Worm (Caenorhabditis elegans) whole organism, L2 larva: ENCODE data around the gene irld-34.

Experiments used
- C34F6.9 ChIP-seq: fragments of 150-350 bp; optimal IDR thresholded peaks from 2 replicates; lab custom pipeline; 2014; ENCODE audit warnings: missing biosample characterization, missing genetic modification characterization
- F13H6.1 ChIP-seq: sonication (generic microtip); optimal IDR thresholded peaks from 2 replicates; lab custom pipeline; 2016; ENCODE audit warnings: missing genetic modification characterization, missing compliant biosample characterization
- R02D3.7 ChIP-seq: fragments of 150-350 bp; optimal IDR thresholded peaks from 2 replicates; lab custom pipeline; 2014; ENCODE audit warnings: missing biosample characterization, missing genetic modification characterization
- ZK546.5 ChIP-seq: sonication (generic microtip); optimal IDR thresholded peaks from 2 replicates; lab custom pipeline; 2017; ENCODE audit warnings: missing biosample characterization, missing genetic modification characterization
- aly-2 ChIP-seq: fragments of 150-350 bp; optimal IDR thresholded peaks from 2 replicates; lab custom pipeline; 2014; ENCODE audit warnings: missing biosample characterization, missing genetic modification characterization
- ceh-16 ChIP-seq: fragments of 150-350 bp; optimal IDR thresholded peaks from 2 replicates; lab custom pipeline; 2014; ENCODE audit warnings: missing biosample characterization, missing genetic modification characterization
- ceh-82 ChIP-seq: fragments of 150-350 bp; optimal IDR thresholded peaks from 2 replicates; lab custom pipeline; 2014; ENCODE audit warnings: missing biosample characterization, missing genetic modification characterization
- elt-1 ChIP-seq: fragments of 150-350 bp; optimal IDR thresholded peaks from 2 replicates; lab custom pipeline; 2014; ENCODE audit warnings: missing biosample characterization, missing genetic modification characterization
- elt-3 ChIP-seq: sonication (generic microtip); optimal IDR thresholded peaks from 2 replicates; lab custom pipeline; 2017; ENCODE audit warnings: missing biosample characterization, missing genetic modification characterization
- fos-1 ChIP-seq: fragments of 150-350 bp; optimal IDR thresholded peaks from 2 replicates; lab custom pipeline; 2014; ENCODE audit warnings: missing biosample characterization, missing genetic modification characterization
- gmeb-1 ChIP-seq: fragments of 150-350 bp; optimal IDR thresholded peaks from 2 replicates; lab custom pipeline; 2014; ENCODE audit warnings: missing biosample characterization, missing genetic modification characterization
- lin-11 ChIP-seq: fragments of 150-350 bp; sonication (generic microtip); optimal IDR thresholded peaks from 2 replicates; lab custom pipeline; 2014; ENCODE audit warnings: missing biosample characterization, missing genetic modification characterization, inconsistent platforms, mixed read lengths
- lin-13 ChIP-seq: fragments of 150-350 bp; optimal IDR thresholded peaks from 2 replicates; lab custom pipeline; 2014; ENCODE audit warnings: missing biosample characterization, missing genetic modification reagents, missing genetic modification characterization
- lin-39 ChIP-seq: fragments of 150-350 bp; optimal IDR thresholded peaks from 2 replicates; lab custom pipeline; 2014; ENCODE audit warnings: missing biosample characterization, missing genetic modification reagents, missing genetic modification characterization
- lsy-2 ChIP-seq, 2 experiments: fragments of 150-350 bp in 1 of 2; sonication (generic microtip) in 1 of 2; optimal IDR thresholded peaks; 2 replicates each; lab custom pipeline; 2014 to 2017; ENCODE audit warnings: missing biosample characterization in 2 of 2, missing genetic modification characterization in 2 of 2
- mab-5 ChIP-seq: fragments of 150-350 bp; optimal IDR thresholded peaks from 2 replicates; lab custom pipeline; 2014; ENCODE audit warnings: missing biosample characterization, missing genetic modification characterization
- mbf-1 ChIP-seq: sonication (generic microtip); optimal IDR thresholded peaks from 2 replicates; lab custom pipeline; 2017; ENCODE audit warnings: missing biosample characterization, missing genetic modification characterization
- mdl-1 ChIP-seq, 2 experiments: fragments of 150-350 bp in 1 of 2; sonication (generic microtip) in 1 of 2; optimal IDR thresholded peaks; 2 replicates each; lab custom pipeline; 2017; ENCODE audit warnings: missing biosample characterization in 2 of 2, missing genetic modification characterization in 2 of 2
- nhr-10 ChIP-seq: sonication (generic microtip); optimal IDR thresholded peaks from 2 replicates; lab custom pipeline; 2017; ENCODE audit warnings: missing biosample characterization, missing genetic modification characterization
- nhr-23 ChIP-seq: fragments of 150-350 bp; optimal IDR thresholded peaks from 2 replicates; lab custom pipeline; 2014; ENCODE audit warnings: missing biosample characterization, missing genetic modification reagents, missing genetic modification characterization
- nhr-237 ChIP-seq: fragments of 150-350 bp; optimal IDR thresholded peaks from 2 replicates; lab custom pipeline; 2014; ENCODE audit warnings: missing biosample characterization, missing genetic modification characterization
- nhr-25 ChIP-seq: fragments of 150-350 bp; sonication (generic microtip); optimal IDR thresholded peaks from 3 replicates; lab custom pipeline; 2014; ENCODE audit warnings: missing biosample characterization, missing genetic modification characterization
- nhr-77 ChIP-seq: fragments of 150-350 bp; optimal IDR thresholded peaks from 2 replicates; lab custom pipeline; 2014; ENCODE audit warnings: missing biosample characterization, missing genetic modification characterization
- peb-1 ChIP-seq: fragments of 150-350 bp; optimal IDR thresholded peaks from 2 replicates; lab custom pipeline; 2014; ENCODE audit warnings: missing biosample characterization, missing genetic modification characterization
- sma-9 ChIP-seq, 2 experiments: fragments of 150-350 bp in 1 of 2; sonication (generic microtip) in 1 of 2; optimal IDR thresholded peaks; 2 replicates each; lab custom pipeline; 2014 to 2016; ENCODE audit warnings: missing genetic modification characterization in 2 of 2, mild to moderate bottlenecking in 1 of 2, missing biosample characterization in 1 of 2, missing compliant biosample characterization in 1 of 2, missing genetic modification reagents in 1 of 2, moderate library complexity in 1 of 2
- unc-39 ChIP-seq: fragments of 150-350 bp; optimal IDR thresholded peaks from 2 replicates; lab custom pipeline; 2014; ENCODE audit warnings: missing biosample characterization, missing genetic modification characterization
- unc-55 ChIP-seq: fragments of 150-350 bp; sonication (generic microtip); optimal IDR thresholded peaks from 3 replicates; lab custom pipeline; 2014; ENCODE audit warnings: missing biosample characterization, missing genetic modification reagents, missing genetic modification characterization
- unc-62 ChIP-seq: fragments of 150-350 bp; optimal IDR thresholded peaks from 2 replicates; lab custom pipeline; 2014; ENCODE audit warnings: missing biosample characterization, missing genetic modification reagents, missing genetic modification characterization
- zag-1 ChIP-seq: fragments of 150-350 bp; optimal IDR thresholded peaks from 2 replicates; lab custom pipeline; 2014; ENCODE audit warnings: missing biosample characterization, missing genetic modification characterization
- ztf-1 ChIP-seq: fragments of 200-800 bp; sonication (Bioruptor generic); conservative IDR thresholded peaks from 2 replicates; pipeline ENCODE4 v1.3.6; 2022; ENCODE audit warnings: missing genetic modification characterization, missing compliant biosample characterization
- ztf-11 ChIP-seq: sonication (generic microtip); optimal IDR thresholded peaks from 2 replicates; lab custom pipeline; 2017; ENCODE audit warnings: missing biosample characterization, missing genetic modification characterization
- ztf-4 ChIP-seq: fragments of 150-350 bp; optimal IDR thresholded peaks from 2 replicates; lab custom pipeline; 2014; ENCODE audit warnings: missing biosample characterization, missing genetic modification characterization

irld-34 gene

ce11 chrIII:9154766-9155165 is at the start of gene irld-34:
Gene irld-34 (plus strand): TSS chrIII:9155066.
- TF ChIP-seq peb-1 (tag; lab: Kevin White, UChicago) = no peak
- no peak for TF ChIP-seq nhr-77 (tag; lab: Kevin White, UChicago)
- TF ChIP-seq lin-13 (GFP tag; lab: Kevin White, UChicago) = no peak
- TF ChIP-seq mbf-1 (tag; lab: Kevin White, UChicago) = no peak
- TF ChIP-seq gmeb-1 (tag; lab: Kevin White, UChicago) = no peak
- TF ChIP-seq elt-1 = no peak
- TF ChIP-seq ztf-4 (tag; lab: Kevin White, UChicago) = no peak
- TF ChIP-seq ZK546.5 = no peak
- TF ChIP-seq lsy-2 (tag; optimal IDR thresholded peaks at IDR 0.05; lab: Kevin White, UChicago) = no peak
- TF ChIP-seq mab-5 (tag; lab: Kevin White, UChicago) = no peak
- no peak for TF ChIP-seq sma-9 (GFP tag; optimal IDR thresholded peaks at IDR 0.05; lab: Kevin White, UChicago)
- no peak for TF ChIP-seq sma-9 (tag; optimal IDR thresholded peaks at IDR 0.05; lab: Kevin White, UChicago)

DNA sequence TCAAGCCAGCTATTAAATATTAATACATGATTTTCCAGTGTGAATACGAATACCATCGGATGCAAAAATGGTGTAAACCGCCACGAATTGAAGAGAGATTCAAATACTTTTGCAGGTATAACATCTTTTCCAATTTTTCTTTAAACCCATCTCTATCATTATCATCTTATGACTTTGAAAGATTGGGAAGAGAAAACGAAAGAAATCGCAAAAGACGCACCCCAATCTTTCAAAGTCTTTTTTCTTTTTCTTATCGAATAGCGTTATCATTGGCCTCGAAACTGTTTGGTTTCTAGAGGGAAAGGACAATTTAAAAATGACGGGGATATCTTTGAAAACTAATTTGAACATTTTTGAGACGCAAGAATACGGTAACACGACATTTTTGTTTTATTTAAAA is 49.2 kb upstream of the irld-34 start:
- TF ChIP-seq nhr-237 (tag; lab: Kevin White, UChicago) = no peak
- TF ChIP-seq sma-9 (GFP tag; optimal IDR thresholded peaks at IDR 0.05; lab: Kevin White, UChicago) = no peak
- no peak for TF ChIP-seq sma-9 (tag; optimal IDR thresholded peaks at IDR 0.05; lab: Kevin White, UChicago)
- no peak for TF ChIP-seq nhr-10 (tag; lab: Kevin White, UChicago)
- no peak for TF ChIP-seq lsy-2 (tag; optimal IDR thresholded peaks at IDR 0.05; lab: Kevin White, UChicago)
- no peak for TF ChIP-seq ztf-1

DNA sequence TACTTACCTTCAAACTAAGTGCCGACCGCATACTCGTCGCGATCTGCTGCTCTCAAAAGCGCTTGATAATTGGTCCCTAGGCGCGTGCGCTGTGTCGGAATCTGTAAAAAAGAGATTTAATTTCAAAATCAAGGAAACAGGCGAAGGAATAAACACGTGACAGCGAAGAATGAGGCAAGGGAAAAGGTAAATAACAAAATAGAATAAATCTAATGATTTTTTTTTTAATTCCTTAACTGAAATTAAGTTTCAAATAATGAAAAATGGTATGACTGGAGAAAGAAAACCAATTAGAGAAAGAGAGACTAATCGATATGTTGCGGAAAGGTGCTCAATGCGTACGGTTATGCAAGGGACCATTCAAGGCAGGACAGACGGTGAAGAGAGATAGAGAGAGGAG is 45.7 kb upstream of the irld-34 start, which contains the start of gene cya-1:
TSS of gene cya-1 (minus strand) at position 101 of the 400 bp plus-strand sequence.
- TF ChIP-seq nhr-23 (tag; lab: Kevin White, UChicago) (no peak), elt-3 (tag; lab: Kevin White, UChicago) (no peak), aly-2 (tag; lab: Kevin White, UChicago) (no peak), lin-11 (tag; lab: Kevin White, UChicago) (no peak), lin-13 (GFP tag; lab: Kevin White, UChicago) (no peak), lin-39 (tag; lab: Kevin White, UChicago) (no peak)

- TF ChIP-seq ztf-4 (tag; lab: Kevin White, UChicago) (no peak), nhr-10 (tag; lab: Kevin White, UChicago) (no peak), lin-39 (tag; lab: Kevin White, UChicago) (no peak)
These were observed 45.1 kb upstream of the irld-34 start for ce11 chrIII:9109726-9110125.

DNA sequence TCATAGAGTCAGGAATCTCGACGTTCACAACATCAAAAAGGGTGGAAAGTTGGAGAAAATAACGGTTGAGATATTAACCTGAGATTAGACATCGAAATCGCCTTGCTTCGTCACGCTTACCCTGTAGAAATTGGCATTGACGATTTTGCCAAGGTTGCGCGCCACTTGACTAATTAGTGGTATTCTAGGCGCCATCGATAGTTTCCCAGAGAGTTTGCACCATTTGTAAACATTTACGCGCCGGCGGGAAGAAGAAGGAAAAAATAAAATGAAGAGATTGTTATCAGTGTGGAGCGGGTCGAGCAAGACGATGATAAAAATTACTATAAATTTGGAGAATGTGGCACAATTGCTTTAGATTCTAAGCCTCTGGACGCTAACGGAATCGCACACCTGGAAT is 44.6 kb upstream of the irld-34 start:
- TF ChIP-seq ceh-16 (peak; percentile 81), unc-55 (GFP tag; lab: Kevin White, UChicago) (no peak), C34F6.9 (tag; lab: Kevin White, UChicago) (no peak), mdl-1 (tag; optimal IDR thresholded peaks at IDR 0.05; lab: Kevin White, UChicago) (no peak), unc-39 (tag; lab: Kevin White, UChicago) (no peak), mab-5 (tag; lab: Kevin White, UChicago) (no peak)

DNA sequence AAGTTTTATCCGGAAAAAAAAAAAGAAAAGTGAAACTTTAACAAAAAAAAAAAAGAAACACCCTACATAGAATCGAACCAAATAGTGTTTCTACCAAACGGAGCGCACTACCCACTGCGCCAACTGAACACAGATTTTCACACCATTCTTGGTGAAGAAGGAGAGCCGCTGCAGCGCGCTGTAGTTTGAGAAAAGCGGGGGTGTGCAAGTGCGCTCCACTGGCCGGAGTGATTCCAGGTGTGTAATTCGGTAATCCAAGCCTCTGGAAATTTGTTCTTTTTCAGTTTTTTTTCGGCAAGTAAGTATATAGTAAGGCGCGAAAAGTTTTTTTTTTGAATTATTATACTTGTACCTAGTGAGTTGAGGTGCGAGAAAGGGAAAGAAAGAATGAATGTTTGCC is 44.0 kb upstream of the irld-34 start:
- TF ChIP-seq unc-55 (GFP tag; lab: Kevin White, UChicago) = peak; percentile 19

DNA sequence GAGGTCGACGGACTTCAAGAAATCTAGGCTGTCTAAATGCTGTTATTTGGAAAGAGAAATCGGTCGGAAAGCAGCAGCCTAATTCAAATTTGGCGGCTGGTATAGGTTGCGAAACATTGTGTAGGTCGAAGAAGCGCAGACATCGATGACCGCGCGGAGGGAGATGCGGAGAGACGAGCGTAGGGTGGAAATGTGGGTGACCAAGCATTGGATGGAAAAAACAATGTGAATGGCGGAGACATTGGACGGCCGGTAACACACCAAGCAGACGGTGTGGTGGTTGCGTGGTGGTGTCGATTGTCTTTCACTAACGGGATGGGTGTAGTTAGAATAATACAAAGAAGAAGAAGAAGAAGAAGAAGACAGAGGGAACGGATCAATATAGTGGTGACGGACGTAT is 42.4 kb upstream of the irld-34 start:
- no peak for TF ChIP-seq mab-5 (tag; lab: Kevin White, UChicago)
- TF ChIP-seq elt-3 (tag; lab: Kevin White, UChicago) = no peak
- TF ChIP-seq F13H6.1 = no peak
- no peak for TF ChIP-seq nhr-25
- no peak for TF ChIP-seq unc-55 (GFP tag; lab: Kevin White, UChicago)
- no peak for TF ChIP-seq unc-62 (GFP tag; lab: Kevin White, UChicago)
- no peak for TF ChIP-seq ztf-11 (tag; lab: Kevin White, UChicago)
- TF ChIP-seq fos-1 (tag; lab: Kevin White, UChicago) = no peak
- TF ChIP-seq zag-1 (tag; lab: Kevin White, UChicago) = no peak
- no peak for TF ChIP-seq ZK546.5
- no peak for TF ChIP-seq nhr-237 (tag; lab: Kevin White, UChicago)
- TF ChIP-seq R02D3.7 (tag; lab: Kevin White, UChicago) = no peak
- TF ChIP-seq ceh-82 = no peak
